Fruit fly (Drosophila melanogaster): Measurements from ENCODE around the gene ssp7.

The ssp7 gene

dm6 chrX:11159710-11160446, 19.8 kb upstream of the ssp7 start, which contains the start of gene CG32668:
Gene CG32668 (minus strand): TSS chrX:11159760.
- TF ChIP-seq Eip78C (GFP tag) = peak; percentile 57
- no peak for TF ChIP-seq Eip75B (GFP tag; optimal IDR thresholded peaks at IDR 0.05)

dm6 chrX:11155808-11156589, 15.9 kb upstream of the ssp7 start:
- TF ChIP-seq CG9139 (GFP tag; optimal IDR thresholded peaks at IDR 0.05) (peak; percentile 1), CG3919 (GFP tag; optimal IDR thresholded peaks at IDR 0.05) (peak; percentile 11), CG34406 (GFP tag; optimal IDR thresholded peaks at IDR 0.05) (no peak), eg (GFP tag; IDR thresholded peaks at IDR 0.05) (no peak), svp (GFP tag) (no peak), Gug (GFP tag; IDR thresholded peaks at IDR 0.05) (0 out of 2 replicates have a peak, but pooled peaks have one; percentile 12), esn (GFP tag; optimal IDR thresholded peaks at IDR 0.05) (peak; percentile 17), CG8632 (GFP tag; optimal IDR thresholded peaks at IDR 0.05) (no peak), CG6163 (GFP tag; IDR thresholded peaks at IDR 0.05) (peak; percentile 5; the same call in 1 of the 3 replicates), CG4318 (GFP tag; optimal IDR thresholded peaks at IDR 0.05) (no peak), pdm3 (GFP tag; optimal IDR thresholded peaks at IDR 0.05) (peak; percentile 27), Ets96B (tag; optimal IDR thresholded peaks at IDR 0.05) (no peak), Ets21C (GFP tag; optimal IDR thresholded peaks at IDR 0.05) (no peak), dac (GFP tag; optimal IDR thresholded peaks at IDR 0.05) (no peak), CG8119 (GFP tag; IDR thresholded peaks at IDR 0.05) (peak; percentile 41; the same call in 2 of the 3 replicates), Smox (GFP tag; optimal IDR thresholded peaks at IDR 0.05) (no peak), CG16779 (tag; optimal IDR thresholded peaks at IDR 0.05) (no peak), Hr39 (GFP tag; optimal IDR thresholded peaks at IDR 0.05) (no peak), acj6 (GFP tag; optimal IDR thresholded peaks at IDR 0.05) (peak; percentile 32), Hr38 (GFP tag; optimal IDR thresholded peaks at IDR 0.05) (no peak), CG3032 (tag; optimal IDR thresholded peaks at IDR 0.05) (no peak), Sox14 (GFP tag; optimal IDR thresholded peaks at IDR 0.05) (no peak), CG15336 (GFP tag; IDR thresholded peaks at IDR 0.05) (0 out of 2 replicates have a peak, but pooled peaks have one; percentile 31), dsx (GFP tag; optimal IDR thresholded peaks at IDR 0.05; ENCODE audit: poor library complexity, severe bottlenecking) (peak; percentile 74), Eip93F (GFP tag; optimal IDR thresholded peaks at IDR 0.05) (no peak), CG7368 (GFP tag; optimal IDR thresholded peaks at IDR 0.05) (no peak), Hr4 (GFP tag; optimal IDR thresholded peaks at IDR 0.05) (no peak), net (GFP tag; optimal IDR thresholded peaks at IDR 0.05) (no peak), Eip78C (GFP tag) (peak; percentile 78), Blimp-1 (GFP tag; optimal IDR thresholded peaks at IDR 0.05) (no peak), fd85E (GFP tag; optimal IDR thresholded peaks at IDR 0.05) (no peak), CG32006 (GFP tag; optimal IDR thresholded peaks at IDR 0.05) (no peak), achi (GFP tag; optimal IDR thresholded peaks at IDR 0.05) (peak; percentile 2), Sox102F (GFP tag; optimal IDR thresholded peaks at IDR 0.05) (no peak), vri (GFP tag; optimal IDR thresholded peaks at IDR 0.05) (no peak), CG6792 (GFP tag; optimal IDR thresholded peaks at IDR 0.05) (peak; percentile 16), CG11762 (GFP tag; optimal IDR thresholded peaks at IDR 0.05; ENCODE audit: insufficient read depth) (no peak), CG31627 (GFP tag; optimal IDR thresholded peaks at IDR 0.05) (no peak)
